Worm (Caenorhabditis elegans): ENCODE measurements around the gene sdz-36.
"Not testable (repeated sequence)": the region's sequence is repeated elsewhere in the genome, so short reads cannot be mapped to it uniquely, and the experiment has no call there.

The sdz-36 gene

DNA sequence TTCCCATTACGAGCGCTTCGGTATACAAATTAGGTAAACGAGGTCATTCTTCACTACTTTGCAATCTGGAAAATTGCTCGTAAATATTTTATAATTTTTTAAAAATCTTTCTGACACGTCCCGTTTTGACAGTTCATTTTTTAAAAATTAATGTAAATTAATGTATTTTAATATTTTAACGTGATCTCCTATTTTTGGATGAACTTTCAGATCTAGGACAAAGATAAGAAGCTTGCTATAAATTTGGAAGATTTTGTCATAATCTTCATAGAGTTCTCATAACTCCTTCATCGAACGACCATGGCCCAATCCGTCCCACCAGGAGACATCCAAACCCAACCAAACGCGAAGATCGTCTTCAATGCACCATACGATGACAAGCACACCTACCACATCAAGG lies 2.0 kb upstream of the sdz-36 start, which contains the start of gene msp-76:
msp-76 (plus strand) TSS at position 301 of the 400 bp plus-strand sequence.
- TF ChIP-seq C34F6.9, alr-1, sem-4 (tag; optimal IDR thresholded peaks at IDR 0.05): not testable (repeated sequence)

DNA sequence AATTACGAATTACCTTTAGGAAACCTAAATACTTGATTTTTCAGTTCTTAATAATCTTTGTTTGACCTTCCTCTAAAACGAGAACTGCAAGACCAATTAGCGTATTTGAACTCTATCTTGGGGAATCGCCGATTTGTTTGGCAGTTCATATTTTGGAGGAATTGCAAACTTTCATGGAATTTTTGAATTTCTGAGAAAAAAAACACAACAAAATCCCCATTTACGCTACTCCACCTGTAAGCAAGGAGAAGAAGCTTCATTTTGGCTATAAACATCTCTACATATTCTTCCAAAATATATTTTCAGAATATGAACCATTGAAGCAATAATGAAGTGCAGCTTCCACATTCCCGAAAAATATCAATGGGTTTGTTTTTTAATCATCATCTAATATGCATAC lies 2.1 kb downstream of the sdz-36 start, which contains the start of gene twk-9:
twk-9 (plus strand) TSS at position 301 of the 400 bp plus-strand sequence.
- TF ChIP-seq nhr-25 (tag; optimal IDR thresholded peaks at IDR 0.05) (no peak), nhr-23 (tag; optimal IDR thresholded peaks at IDR 0.05) (no peak), mab-5 (tag; optimal IDR thresholded peaks at IDR 0.05) (no peak), R02D3.7 (tag; optimal IDR thresholded peaks at IDR 0.05) (no peak), Y55F3AM.14 (GFP tag; optimal IDR thresholded peaks at IDR 0.05) (no peak), zag-1 (tag; optimal IDR thresholded peaks at IDR 0.05) (no peak)

DNA sequence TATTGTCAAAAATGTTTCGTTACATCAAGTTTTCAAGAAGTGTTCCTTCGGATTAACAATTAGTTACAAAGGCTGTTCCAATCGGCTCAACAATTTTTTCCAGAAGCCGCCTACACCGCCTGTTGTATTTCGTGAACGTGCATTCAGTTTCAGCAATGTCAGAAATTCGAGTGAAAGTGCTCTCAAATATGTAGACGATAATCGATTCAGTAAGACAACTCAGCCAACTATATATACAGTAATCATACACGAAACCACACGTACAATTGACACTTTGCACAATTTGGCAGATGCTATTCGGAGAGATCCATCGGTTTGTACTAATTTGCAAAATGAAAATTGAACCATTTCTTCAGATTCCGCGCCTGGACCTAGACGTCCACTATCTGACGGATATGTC lies 5.8 kb downstream of the sdz-36 start:
- TF ChIP-seq nhr-6 (tag; optimal IDR thresholded peaks at IDR 0.05) = no peak
- no peak for TF ChIP-seq nhr-129 (tag; optimal IDR thresholded peaks at IDR 0.05)
- TF ChIP-seq nhr-25 (tag; optimal IDR thresholded peaks at IDR 0.05) = no peak
- no peak for TF ChIP-seq sma-3 (GFP tag; optimal IDR thresholded peaks at IDR 0.05)
- TF ChIP-seq elt-3 (tag; optimal IDR thresholded peaks at IDR 0.05) = no peak
- no peak for TF ChIP-seq nhr-11 (tag; optimal IDR thresholded peaks at IDR 0.05)
- TF ChIP-seq ztf-11 (tag; optimal IDR thresholded peaks at IDR 0.05) = no peak
- no peak for TF ChIP-seq sma-9 (GFP tag; optimal IDR thresholded peaks at IDR 0.05)
- TF ChIP-seq sma-9 (tag; optimal IDR thresholded peaks at IDR 0.05) = no peak
- no peak for TF ChIP-seq mab-5 (tag; optimal IDR thresholded peaks at IDR 0.05)
- TF ChIP-seq peb-1 (tag; optimal IDR thresholded peaks at IDR 0.05) = no peak
- no peak for TF ChIP-seq elt-1 (tag; optimal IDR thresholded peaks at IDR 0.05)
- no peak for TF ChIP-seq lin-11 (tag; optimal IDR thresholded peaks at IDR 0.05)
- TF ChIP-seq zag-1 (tag; optimal IDR thresholded peaks at IDR 0.05) = no peak
- TF ChIP-seq snpc-4 (tag; optimal IDR thresholded peaks at IDR 0.05) = no peak
- no peak for TF ChIP-seq unc-39 (tag; optimal IDR thresholded peaks at IDR 0.05)
- TF ChIP-seq ztf-1 (GFP tag; conservative IDR thresholded peaks at IDR 0.05) = no peak
- TF ChIP-seq mdl-1 (tag; optimal IDR thresholded peaks at IDR 0.05) = no peak

DNA sequence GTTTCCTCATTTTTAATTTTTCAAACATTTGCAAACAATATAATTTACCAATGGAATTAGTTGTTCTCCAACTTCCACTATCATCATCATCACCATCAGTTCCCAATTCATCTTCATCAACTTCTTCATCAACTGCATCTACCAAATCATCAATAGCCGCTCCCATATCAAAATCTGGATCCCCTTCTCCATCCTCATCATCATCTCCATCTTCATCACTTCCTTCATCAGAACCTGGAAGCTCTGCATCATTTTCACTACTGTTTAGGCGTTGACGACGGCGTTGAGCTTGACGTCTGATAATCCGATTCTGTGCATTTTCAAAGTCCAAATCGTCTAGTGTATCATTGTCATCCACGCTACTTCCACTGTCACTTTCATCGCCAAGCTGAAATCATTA lies 7.1 kb downstream of the sdz-36 start:
- TF ChIP-seq snpc-4 (tag; optimal IDR thresholded peaks at IDR 0.05) = no peak
- no peak for TF ChIP-seq unc-62 (GFP tag; optimal IDR thresholded peaks at IDR 0.05)

DNA sequence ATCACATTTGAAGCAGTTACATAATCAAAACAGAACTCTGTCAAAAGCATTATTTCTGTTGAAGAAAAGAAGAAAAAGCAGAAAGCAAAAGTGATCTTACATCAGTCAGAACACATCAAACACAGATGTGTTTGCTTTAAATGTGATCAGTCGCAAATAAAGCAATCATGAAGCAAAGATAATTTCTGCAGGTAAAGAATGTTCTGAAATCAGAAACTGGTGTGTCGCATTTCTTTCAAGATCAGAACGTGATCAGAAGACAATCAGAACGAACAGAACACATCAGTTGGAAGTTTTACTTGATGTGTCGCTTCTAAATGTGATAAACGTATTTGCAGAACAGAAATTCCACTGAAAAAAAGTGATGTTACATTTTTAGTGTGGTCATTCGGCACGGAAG lies 8.3 kb downstream of the sdz-36 start:
- TF ChIP-seq gmeb-1 (tag; optimal IDR thresholded peaks at IDR 0.05) (no peak), R02D3.7 (tag; optimal IDR thresholded peaks at IDR 0.05) (no peak), skn-1 (tag; optimal IDR thresholded peaks at IDR 0.05) (no peak), lin-11 (tag; optimal IDR thresholded peaks at IDR 0.05) (no peak), zag-1 (tag; optimal IDR thresholded peaks at IDR 0.05) (no peak), C34F6.9 (tag; optimal IDR thresholded peaks at IDR 0.05) (no peak), dmd-4 (tag; optimal IDR thresholded peaks at IDR 0.05) (no peak), peb-1 (tag; optimal IDR thresholded peaks at IDR 0.05) (no peak), sem-4 (tag; optimal IDR thresholded peaks at IDR 0.05) (no peak), snpc-4 (tag; optimal IDR thresholded peaks at IDR 0.05) (no peak), crh-2 (tag; optimal IDR thresholded peaks at IDR 0.05) (no peak), nhr-21 (tag; optimal IDR thresholded peaks at IDR 0.05) (no peak), nhr-23 (tag; optimal IDR thresholded peaks at IDR 0.05) (no peak), sma-9 (GFP tag; optimal IDR thresholded peaks at IDR 0.05) (no peak), sma-9 (tag; optimal IDR thresholded peaks at IDR 0.05) (no peak), Y55F3AM.14 (GFP tag; optimal IDR thresholded peaks at IDR 0.05) (no peak), nhr-6 (tag; optimal IDR thresholded peaks at IDR 0.05) (no peak), nhr-77 (tag; optimal IDR thresholded peaks at IDR 0.05) (no peak), ZK546.5 (tag; optimal IDR thresholded peaks at IDR 0.05) (no peak), ztf-11 (tag; optimal IDR thresholded peaks at IDR 0.05) (no peak)

DNA sequence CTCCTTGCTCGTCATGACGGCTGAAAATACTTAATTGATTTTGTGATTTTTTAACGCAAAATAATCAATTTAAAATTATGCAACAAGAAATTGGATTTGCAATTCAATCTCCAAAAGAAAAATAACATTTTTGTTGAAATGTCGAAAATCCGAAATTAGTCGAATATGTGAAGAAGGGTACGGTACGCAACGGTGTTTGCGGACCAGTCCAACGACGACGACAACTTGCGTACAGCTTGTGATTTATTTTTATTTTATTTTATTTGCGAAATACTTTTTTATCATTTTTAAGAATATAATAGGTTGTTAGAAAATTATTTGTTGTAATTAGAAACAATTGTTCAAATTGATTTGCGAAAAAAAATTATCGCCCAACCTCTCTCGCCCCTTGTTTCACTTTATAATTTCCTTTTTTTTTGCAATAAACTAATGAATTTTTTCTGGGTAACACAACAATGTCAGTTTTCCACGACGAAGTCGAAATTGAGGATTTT lies 16.0 kb downstream of the sdz-36 start, which contains the start of the genes dcaf-1 and dph-3:
dcaf-1 (minus strand) TSS at position 20 of the 494 bp plus-strand sequence.
dph-3 (plus strand) TSS at position 444 of the 494 bp plus-strand sequence.
- TF ChIP-seq nhr-25 (tag; optimal IDR thresholded peaks at IDR 0.05) = no peak
- TF ChIP-seq sma-3 (GFP tag; optimal IDR thresholded peaks at IDR 0.05) = no peak
- TF ChIP-seq skn-1 (tag; optimal IDR thresholded peaks at IDR 0.05) = no peak
- TF ChIP-seq nhr-21 (tag; optimal IDR thresholded peaks at IDR 0.05) = no peak
- TF ChIP-seq lin-11 (tag; optimal IDR thresholded peaks at IDR 0.05) = no peak
- TF ChIP-seq lin-13 (GFP tag; optimal IDR thresholded peaks at IDR 0.05) = peak; percentile 62
- no peak for TF ChIP-seq zag-1 (tag; optimal IDR thresholded peaks at IDR 0.05)
- no peak for TF ChIP-seq mdl-1 (tag; optimal IDR thresholded peaks at IDR 0.05)
- no peak for TF ChIP-seq nhr-6 (tag; optimal IDR thresholded peaks at IDR 0.05)
- TF ChIP-seq lsy-2 (tag; optimal IDR thresholded peaks at IDR 0.05) = peak; percentile 90 to 98
- peak; percentile 21 for TF ChIP-seq gmeb-1 (tag; optimal IDR thresholded peaks at IDR 0.05)
- no peak for TF ChIP-seq ztf-4 (tag; optimal IDR thresholded peaks at IDR 0.05)
- no peak for TF ChIP-seq aly-2 (tag; optimal IDR thresholded peaks at IDR 0.05)
- no peak for TF ChIP-seq unc-62 (GFP tag; optimal IDR thresholded peaks at IDR 0.05)
- TF ChIP-seq sma-9 (GFP tag; optimal IDR thresholded peaks at IDR 0.05) = peak; percentile 11
- TF ChIP-seq sma-9 (tag; optimal IDR thresholded peaks at IDR 0.05) = no peak
- TF ChIP-seq mab-5 (tag; optimal IDR thresholded peaks at IDR 0.05) = peak; percentile 20
- TF ChIP-seq Y55F3AM.14 (GFP tag; optimal IDR thresholded peaks at IDR 0.05) = no peak
- TF ChIP-seq C34F6.9 (tag; optimal IDR thresholded peaks at IDR 0.05) = peak; percentile 73
- peak; percentile 40 for TF ChIP-seq nhr-129 (tag; optimal IDR thresholded peaks at IDR 0.05)
- no peak for TF ChIP-seq nhr-11 (tag; optimal IDR thresholded peaks at IDR 0.05)

All from whole organism, L2 larva.